Fruit fly (Drosophila melanogaster) whole organism, embryonic: ENCODE data around the gene CG43999.

Experiments used
- Adf1 ChIP-seq: fragments of 200-800 bp; sonication (Bioruptor generic); IDR thresholded peaks from 2 replicates; pipeline ENCODE4 v1.3.6; 2022; ENCODE audit warnings: missing biosample characterization, missing genetic modification characterization
- CG10431 ChIP-seq: fragments of 200-800 bp; sonication (Bioruptor generic); optimal IDR thresholded peaks from 3 replicates; lab custom pipeline; 2018; ENCODE audit warnings: missing biosample characterization, mild to moderate bottlenecking, missing genetic modification characterization
- CG10462 ChIP-seq: fragments of 200-800 bp; sonication (Bioruptor generic); optimal IDR thresholded peaks from 2 replicates; lab custom pipeline; 2016; ENCODE audit warnings: missing biosample characterization, missing genetic modification characterization
- CG12942 ChIP-seq: fragments of 200-800 bp; sonication (Bioruptor generic); optimal IDR thresholded peaks from 3 replicates; lab custom pipeline; 2016; ENCODE audit warnings: missing biosample characterization, missing genetic modification characterization
- CG13123 ChIP-seq: fragments of 200-800 bp; sonication (Bioruptor generic); optimal IDR thresholded peaks from 2 replicates; lab custom pipeline; 2016; ENCODE audit warnings: missing biosample characterization, missing genetic modification characterization
- CG13775 ChIP-seq: fragments of 200-800 bp; sonication (Bioruptor generic); optimal IDR thresholded peaks from 3 replicates; lab custom pipeline; 2017; ENCODE audit warnings: missing biosample characterization, mild to moderate bottlenecking, missing genetic modification characterization
- CG14441 ChIP-seq: fragments of 200-800 bp; sonication (Bioruptor generic); IDR thresholded peaks from 2 replicates; pipeline ENCODE4 v1.3.6; 2022; ENCODE audit warnings: missing biosample characterization, missing genetic modification characterization
- CG17802 ChIP-seq: fragments of 200-800 bp; sonication (Bioruptor generic); optimal IDR thresholded peaks from 2 replicates; lab custom pipeline; 2018; ENCODE audit warnings: missing biosample characterization, mild to moderate bottlenecking, missing genetic modification characterization, moderate library complexity
- CG30403 ChIP-seq: fragments of 200-800 bp; sonication (Bioruptor generic); optimal IDR thresholded peaks from 3 replicates; lab custom pipeline; 2016; ENCODE audit warnings: missing biosample characterization, missing genetic modification characterization
- CG4282 ChIP-seq: fragments of 200-800 bp; sonication (Bioruptor generic); optimal IDR thresholded peaks from 2 replicates; lab custom pipeline; 2016; ENCODE audit warnings: missing biosample characterization, missing genetic modification characterization
- CG4424 ChIP-seq: fragments of 200-800 bp; sonication (Bioruptor generic); optimal IDR thresholded peaks from 3 replicates; lab custom pipeline; 2016; ENCODE audit warnings: missing biosample characterization, missing genetic modification characterization
- CG4707 ChIP-seq: fragments of 200-800 bp; sonication (Bioruptor generic); optimal IDR thresholded peaks from 2 replicates; lab custom pipeline; 2018; ENCODE audit warnings: missing biosample characterization, mild to moderate bottlenecking, missing genetic modification characterization, moderate library complexity
- CG5953 ChIP-seq: fragments of 200-800 bp; sonication (Bioruptor generic); IDR thresholded peaks from 2 replicates; pipeline ENCODE4 v1.3.6; 2022; ENCODE audit warnings: missing biosample characterization, missing genetic modification characterization
- CG6683 ChIP-seq: fragments of 200-800 bp; sonication (Bioruptor generic); optimal IDR thresholded peaks from 2 replicates; lab custom pipeline; 2017; ENCODE audit warnings: missing biosample characterization, mild to moderate bottlenecking, missing genetic modification characterization, missing genetic modification reagents
- CG6765 ChIP-seq: fragments of 200-800 bp; sonication (Bioruptor generic); optimal IDR thresholded peaks from 3 replicates; lab custom pipeline; 2017; ENCODE audit warnings: missing biosample characterization, mild to moderate bottlenecking, missing genetic modification characterization
- CG7839 ChIP-seq: fragments of 200-800 bp; sonication (Bioruptor generic); optimal IDR thresholded peaks from 3 replicates; lab custom pipeline; 2018; ENCODE audit warnings: missing biosample characterization, mild to moderate bottlenecking, missing genetic modification characterization, moderate library complexity
- CG7963 ChIP-seq: fragments of 200-800 bp; sonication (Bioruptor generic); IDR thresholded peaks from 3 replicates; pipeline ENCODE4 v1.3.6; 2022; ENCODE audit warnings: missing biosample characterization, missing genetic modification characterization; ENCODE audit not compliant: partially characterized antibody
- CG8290 ChIP-seq, 3 experiments: fragments of 200-800 bp; sonication (Bioruptor generic); optimal IDR thresholded peaks; 2 replicates each; lab custom pipeline; 2016 to 2019; ENCODE audit warnings: missing biosample characterization in 3 of 3, missing genetic modification characterization in 3 of 3, mild to moderate bottlenecking in 2 of 3, moderate library complexity in 1 of 3
- CG9215 ChIP-seq: fragments of 200-800 bp; sonication (Bioruptor generic); IDR thresholded peaks from 2 replicates; pipeline ENCODE4 v1.3.6; 2022; ENCODE audit warnings: missing biosample characterization, missing genetic modification characterization
- CG9727 ChIP-seq: fragments of 200-800 bp; sonication (Bioruptor generic); optimal IDR thresholded peaks from 3 replicates; lab custom pipeline; 2017; ENCODE audit warnings: missing biosample characterization, mild to moderate bottlenecking, missing genetic modification characterization
- Camta ChIP-seq: fragments of 200-800 bp; sonication (Bioruptor generic); optimal IDR thresholded peaks from 2 replicates; lab custom pipeline; 2016; ENCODE audit warnings: missing biosample characterization, missing genetic modification characterization
- Doc3 ChIP-seq: fragments of 200-800 bp; sonication (Bioruptor generic); IDR thresholded peaks from 3 replicates; pipeline ENCODE4 v1.3.6; 2022; ENCODE audit warnings: missing biosample characterization, missing genetic modification characterization; ENCODE audit not compliant: partially characterized antibody
- Gsc ChIP-seq: fragments of 200-800 bp; sonication (Bioruptor generic); IDR thresholded peaks from 2 replicates; pipeline ENCODE4 v1.3.6; 2022; ENCODE audit warnings: missing biosample characterization, missing genetic modification characterization
- Gug ChIP-seq: fragments of 200-800 bp; sonication (Bioruptor generic); IDR thresholded peaks from 4 replicates; pipeline ENCODE4 v1.3.6; 2022; ENCODE audit warnings: missing biosample characterization, missing genetic modification characterization
- Hr3 ChIP-seq: fragments of 200-800 bp; sonication (Bioruptor generic); optimal IDR thresholded peaks from 3 replicates; lab custom pipeline; 2016; ENCODE audit warnings: missing biosample characterization, missing genetic modification characterization
- Hr51 ChIP-seq, 2 experiments: fragments of 200-800 bp; sonication (Bioruptor generic); optimal IDR thresholded peaks; 2 replicates in 1 of 2; 3 replicates in 1 of 2; lab custom pipeline; 2016 to 2018; ENCODE audit warnings: missing biosample characterization in 2 of 2, missing genetic modification characterization in 2 of 2, mild to moderate bottlenecking in 1 of 2, moderate library complexity in 1 of 2
- MESR4 ChIP-seq: fragments of 200-800 bp; sonication (Bioruptor generic); optimal IDR thresholded peaks from 2 replicates; lab custom pipeline; 2018; ENCODE audit warnings: missing biosample characterization, mild to moderate bottlenecking, missing genetic modification characterization, moderate library complexity
- Neu2 ChIP-seq: fragments of 200-800 bp; sonication (Bioruptor generic); optimal IDR thresholded peaks from 3 replicates; lab custom pipeline; 2016; ENCODE audit warnings: missing biosample characterization, missing genetic modification characterization, borderline replicate concordance
- PHDP ChIP-seq: fragments of 200-800 bp; sonication (Bioruptor generic); optimal IDR thresholded peaks from 3 replicates; lab custom pipeline; 2018; ENCODE audit warnings: missing biosample characterization, mild to moderate bottlenecking, missing genetic modification characterization, moderate library complexity
- Rfx ChIP-seq: fragments of 200-800 bp; sonication (Bioruptor generic); IDR thresholded peaks from 2 replicates; pipeline ENCODE4 v1.3.6; 2022; ENCODE audit warnings: missing biosample characterization, missing genetic modification characterization
- Sox102F ChIP-seq: fragments of 200-800 bp; sonication (Bioruptor generic); optimal IDR thresholded peaks from 2 replicates; lab custom pipeline; 2018; ENCODE audit warnings: missing biosample characterization, mild to moderate bottlenecking, missing genetic modification characterization, moderate library complexity
- ase ChIP-seq: fragments of 200-800 bp; sonication (Bioruptor generic); IDR thresholded peaks from 3 replicates; pipeline ENCODE4 v1.3.6; 2022; ENCODE audit warnings: missing biosample characterization, missing genetic modification characterization
- ash1 ChIP-seq: fragments of 200-800 bp; sonication (Bioruptor generic); optimal IDR thresholded peaks from 2 replicates; lab custom pipeline; 2018; ENCODE audit warnings: missing biosample characterization, mild to moderate bottlenecking, missing genetic modification characterization
- bab2 ChIP-seq: fragments of 200-800 bp; sonication (Bioruptor generic); optimal IDR thresholded peaks from 2 replicates; lab custom pipeline; 2016; ENCODE audit warnings: missing biosample characterization, missing genetic modification characterization
- chm ChIP-seq: fragments of 200-800 bp; sonication (Bioruptor generic); IDR thresholded peaks from 2 replicates; pipeline ENCODE4 v1.3.6; 2022; ENCODE audit warnings: missing biosample characterization, missing genetic modification characterization
- crc ChIP-seq: fragments of 200-800 bp; sonication (Bioruptor generic); optimal IDR thresholded peaks from 2 replicates; lab custom pipeline; 2016; ENCODE audit warnings: missing biosample characterization, missing genetic modification characterization
- da ChIP-seq: fragments of 200-800 bp; sonication (Bioruptor generic); optimal IDR thresholded peaks from 2 replicates; lab custom pipeline; 2016; ENCODE audit warnings: missing biosample characterization, missing genetic modification characterization
- disco-r ChIP-seq: fragments of 200-800 bp; sonication (Bioruptor generic); optimal IDR thresholded peaks from 2 replicates; lab custom pipeline; 2016; ENCODE audit warnings: missing biosample characterization, missing genetic modification characterization
- gsb ChIP-seq: fragments of 200-800 bp; sonication (Bioruptor generic); IDR thresholded peaks from 2 replicates; pipeline ENCODE4 v1.3.6; 2022; ENCODE audit warnings: missing biosample characterization, missing genetic modification characterization
- h ChIP-seq: fragments of >200 bp; optimal IDR thresholded peaks from 2 replicates; lab custom pipeline; 2017
- hth ChIP-seq: fragments of >200 bp; optimal IDR thresholded peaks from 2 replicates; lab custom pipeline; 2017; ENCODE audit warnings: inconsistent platforms
- ind ChIP-seq: fragments of 200-800 bp; sonication (Bioruptor generic); optimal IDR thresholded peaks from 3 replicates; lab custom pipeline; 2016; ENCODE audit warnings: missing biosample characterization, missing genetic modification characterization
- luna ChIP-seq: fragments of 200-800 bp; sonication (Bioruptor generic); optimal IDR thresholded peaks from 2 replicates; lab custom pipeline; 2016; ENCODE audit warnings: missing biosample characterization, missing genetic modification characterization
- org-1 ChIP-seq: fragments of 200-800 bp; sonication (Bioruptor generic); optimal IDR thresholded peaks from 2 replicates; lab custom pipeline; 2017; ENCODE audit warnings: missing biosample characterization, missing genetic modification characterization
- prd ChIP-seq, 3 experiments: fragments of >200 bp in 2 of 3; fragments of 200-800 bp in 1 of 3; sonication (Bioruptor generic) in 1 of 3; optimal IDR thresholded peaks in 2 of 3; IDR thresholded peaks in 1 of 3; 2 replicates in 2 of 3; 3 replicates in 1 of 3; pipeline versions ENCODE4 v1.3.6 to Lab custom; 2017 to 2022; ENCODE audit warnings: missing biosample characterization in 1 of 3, missing genetic modification characterization in 1 of 3
- schlank ChIP-seq: fragments of 200-800 bp; sonication (Bioruptor generic); optimal IDR thresholded peaks from 2 replicates; lab custom pipeline; 2018; ENCODE audit warnings: missing biosample characterization, mild to moderate bottlenecking, missing genetic modification characterization
- sr ChIP-seq: fragments of 200-800 bp; sonication (Bioruptor generic); IDR thresholded peaks from 3 replicates; pipeline ENCODE4 v1.3.6; 2022; ENCODE audit warnings: missing biosample characterization, missing genetic modification characterization
- unpg ChIP-seq: fragments of 200-800 bp; sonication (Bioruptor generic); optimal IDR thresholded peaks from 3 replicates; lab custom pipeline; 2018; ENCODE audit warnings: missing biosample characterization, mild to moderate bottlenecking, missing genetic modification characterization, moderate library complexity
- vfl ChIP-seq: fragments of 200-800 bp; sonication (Bioruptor generic); optimal IDR thresholded peaks from 2 replicates; lab custom pipeline; 2016; ENCODE audit warnings: missing biosample characterization, missing genetic modification characterization

CG43999 gene

DNA sequence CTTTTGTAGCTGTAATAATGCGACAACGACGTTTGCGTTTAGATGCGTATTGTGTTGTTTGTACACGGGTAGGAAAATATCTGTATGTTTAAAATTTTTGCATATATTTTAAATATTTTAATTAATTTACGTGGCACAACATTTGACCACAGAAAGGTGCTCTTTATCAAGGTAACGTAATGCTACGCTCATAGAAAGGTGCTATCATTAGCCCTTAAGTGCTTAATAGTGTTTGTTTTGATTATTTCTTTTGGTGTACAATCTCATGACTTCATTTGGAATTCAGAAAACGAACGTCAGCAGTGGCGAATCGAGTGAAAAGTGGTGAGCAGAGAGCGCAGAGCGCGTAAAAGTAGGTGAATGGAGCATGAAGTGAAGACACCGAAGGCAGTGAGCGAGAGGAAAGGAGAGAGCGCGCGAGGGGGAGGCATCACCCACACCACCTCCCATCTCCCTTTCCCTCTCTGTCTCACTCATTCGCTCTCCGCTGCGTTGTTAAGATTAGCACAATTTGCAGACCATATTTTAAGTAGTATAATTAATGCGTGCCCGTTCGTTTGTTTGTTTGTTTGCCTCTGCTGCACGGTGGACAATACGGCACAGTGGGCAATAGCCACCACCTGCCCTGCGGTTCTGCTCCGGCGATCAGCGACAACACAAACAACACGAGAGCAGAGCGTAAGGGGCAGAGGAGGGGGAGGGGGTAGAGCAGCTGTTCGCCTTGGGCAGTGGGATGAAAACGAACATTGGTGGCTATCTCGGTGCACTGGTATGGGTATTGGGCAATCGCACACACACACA is 6.9 kb downstream of the CG43999 start (continued):
- TF ChIP-seq CG13123 (GFP tag; lab: Kevin White, UChicago) (no peak), CG6683 (GFP tag; lab: Kevin White, UChicago) (no peak), CG6765 (no peak), CG9727 (peak; percentile 28), CG17802 (tag; lab: Kevin White, UChicago) (no peak), chm (GFP tag; lab: Robert Waterston, UW) (peak; percentile 68; the same call in 1 of the 2 replicates), luna (GFP tag; lab: Kevin White, UChicago) (no peak), sr (peak; percentile 79), bab2 (GFP tag; lab: Kevin White, UChicago) (no peak), CG10462 (no peak), CG7963 (GFP tag; lab: Robert Waterston, UW) (no peak), prd (optimal IDR thresholded peaks at IDR 0.05; lab: Kevin White, UChicago) (no peak), prd (GFP tag; IDR thresholded peaks at IDR 0.05; lab: Robert Waterston, UW) (peak; percentile 32; the same call in 1 of the 3 replicates), ase (GFP tag; lab: Robert Waterston, UW) (0 out of 3 replicates have a peak, but pooled peaks have one; percentile 27), crc (GFP tag; lab: Kevin White, UChicago) (no peak), vfl (GFP tag; lab: Kevin White, UChicago) (no peak), Gug (GFP tag; lab: Robert Waterston, UW) (peak; percentile 39; the same call in 2 of the 4 replicates), Gsc (GFP tag; lab: Robert Waterston, UW) (no peak), CG8290 (GFP tag; optimal IDR thresholded peaks at IDR 0.05; lab: Kevin White, UChicago) (no peak), CG8290 (tag; optimal IDR thresholded peaks at IDR 0.05; lab: Kevin White, UChicago) (peak in 1 of 2 experiments; percentile 78), Hr51 (GFP tag; optimal IDR thresholded peaks at IDR 0.05; lab: Kevin White, UChicago) (peak in 1 of 2 experiments; percentile 59), Adf1 (peak; percentile 40; the same call in 1 of the 2 replicates), CG10431 (GFP tag; lab: Kevin White, UChicago) (no peak), CG30403 (GFP tag; lab: Kevin White, UChicago) (peak; percentile 45), CG7839 (tag; lab: Kevin White, UChicago) (peak; percentile 60), CG12942 (no peak), Doc3 (GFP tag; lab: Robert Waterston, UW) (no peak), CG9215 (GFP tag; lab: Robert Waterston, UW) (peak; percentile 17; the same call in 1 of the 2 replicates), PHDP (tag; lab: Kevin White, UChicago) (peak; percentile 42), Hr3 (GFP tag; lab: Kevin White, UChicago) (no peak), CG5953 (no peak), hth (no peak), Camta (GFP tag; lab: Kevin White, UChicago) (no peak), MESR4 (GFP tag; lab: Kevin White, UChicago) (no peak), Rfx (GFP tag; lab: Robert Waterston, UW) (peak; percentile 59), CG4424 (GFP tag; lab: Kevin White, UChicago) (no peak), Neu2 (GFP tag; lab: Kevin White, UChicago) (no peak), ash1 (GFP tag; lab: Kevin White, UChicago) (peak; percentile 55), da (GFP tag; lab: Kevin White, UChicago) (peak; percentile 91), schlank (tag; lab: Kevin White, UChicago) (peak; percentile 19), CG14441 (GFP tag; lab: Robert Waterston, UW) (peak; percentile 63; the same call in 1 of the 2 replicates), org-1 (GFP tag; lab: Kevin White, UChicago) (peak; percentile 26), Sox102F (GFP tag; lab: Kevin White, UChicago) (peak; percentile 66), unpg (peak; percentile 73), gsb (GFP tag; lab: Robert Waterston, UW) (no peak), disco-r (GFP tag; lab: Kevin White, UChicago) (no peak), CG4282 (GFP tag; lab: Kevin White, UChicago) (no peak), h (no peak), CG4707 (GFP tag; lab: Kevin White, UChicago) (peak; percentile 97), CG13775 (GFP tag; lab: Kevin White, UChicago) (peak; percentile 10), ind (GFP tag; lab: Kevin White, UChicago) (peak; percentile 46)
